Worm (Caenorhabditis elegans): Measurements from ENCODE around the gene gst-39.
A peak's percentile ranks its signal among the peaks of the same experiment; 100 is the strongest.

The gst-39 gene

ce11 chrII:15193961-15194360 is 22.2 kb upstream of the gst-39 start (continued):
- TF ChIP-seq cey-2 (tag; optimal IDR thresholded peaks at IDR 0.05; ENCODE audit: borderline replicate concordance, insufficient read depth) = no peak
- TF ChIP-seq sdz-12 (GFP tag; optimal IDR thresholded peaks at IDR 0.05) = no peak
- no peak for TF ChIP-seq daf-19 (GFP tag; conservative IDR thresholded peaks at IDR 0.05)
- TF ChIP-seq nhr-42 (GFP tag; IDR thresholded peaks at IDR 0.05) = no peak
- TF ChIP-seq aly-2 (tag; optimal IDR thresholded peaks at IDR 0.05) = no peak
- TF ChIP-seq R02D3.7 (tag; optimal IDR thresholded peaks at IDR 0.05) = no peak
- no peak for TF ChIP-seq lin-39 (tag; optimal IDR thresholded peaks at IDR 0.05)
- peak; percentile 81 for TF ChIP-seq dve-1 (tag; optimal IDR thresholded peaks at IDR 0.05; ENCODE audit: insufficient read depth)
- no peak for TF ChIP-seq ceh-82 (tag; optimal IDR thresholded peaks at IDR 0.05)
- no peak for TF ChIP-seq lin-29 (GFP tag; IDR thresholded peaks at IDR 0.05)
- TF ChIP-seq nhr-48 (tag; optimal IDR thresholded peaks at IDR 0.05) = peak; percentile 3
- TF ChIP-seq dmd-8 (GFP tag; IDR thresholded peaks at IDR 0.05) = no peak
- peak in 1 of 2 experiments; percentile 26 for TF ChIP-seq lsy-2 (tag; optimal IDR thresholded peaks at IDR 0.05)
- peak; percentile 62 for TF ChIP-seq mxl-3 (GFP tag; optimal IDR thresholded peaks at IDR 0.05)
- TF ChIP-seq nhr-76 (tag; optimal IDR thresholded peaks at IDR 0.05) = no peak
- no peak for TF ChIP-seq saeg-2 (GFP tag; IDR thresholded peaks at IDR 0.05)
- no peak for TF ChIP-seq Y48G9A.11 (GFP tag; IDR thresholded peaks at IDR 0.05)

ce11 chrII:15190971-15191370 is 19.3 kb upstream of the gst-39 start:
- TF ChIP-seq pqm-1 (tag; optimal IDR thresholded peaks at IDR 0.05) (peak; percentile 25), hlh-11 (tag; optimal IDR thresholded peaks at IDR 0.05) (peak; percentile 38), dve-1 (tag; optimal IDR thresholded peaks at IDR 0.05; ENCODE audit: insufficient read depth) (peak; percentile 46), daf-16 (GFP tag; optimal IDR thresholded peaks at IDR 0.05) (no peak), daf-16 (tag; optimal IDR thresholded peaks at IDR 0.05) (peak; percentile 80), ztf-7 (tag; optimal IDR thresholded peaks at IDR 0.05) (no peak), snpc-4 (tag; optimal IDR thresholded peaks at IDR 0.05) (no peak), dmd-6 (GFP tag; IDR thresholded peaks at IDR 0.05) (peak; percentile 59)

ce11 chrII:15189956-15190355 is 18.2 kb upstream of the gst-39 start:
- TF ChIP-seq dve-1 (tag; optimal IDR thresholded peaks at IDR 0.05; ENCODE audit: insufficient read depth) (peak; percentile 36), ZK337.2 (GFP tag; IDR thresholded peaks at IDR 0.05) (no peak), lin-38 (GFP tag; IDR thresholded peaks at IDR 0.05) (no peak), saeg-2 (GFP tag; IDR thresholded peaks at IDR 0.05) (no peak), mxl-2 (GFP tag; conservative IDR thresholded peaks at IDR 0.05) (no peak), mes-2 (tag; optimal IDR thresholded peaks at IDR 0.05; ENCODE audit: poor library complexity, severe bottlenecking) (peak; percentile 33), unc-62 (GFP tag; optimal IDR thresholded peaks at IDR 0.05 in 1 of 2) (peak in 1 of 2 experiments; percentile 8), unc-62 (tag; optimal IDR thresholded peaks at IDR 0.05) (no peak), sdz-12 (GFP tag; optimal IDR thresholded peaks at IDR 0.05) (no peak), D1046.2 (GFP tag; IDR thresholded peaks at IDR 0.05) (no peak), ctbp-1 (GFP tag; IDR thresholded peaks at IDR 0.05) (no peak), rbr-2 (tag; optimal IDR thresholded peaks at IDR 0.05) (peak; percentile 51), mxl-3 (GFP tag; optimal IDR thresholded peaks at IDR 0.05) (no peak), unc-130 (GFP tag; optimal IDR thresholded peaks at IDR 0.05) (no peak), nhr-42 (GFP tag; IDR thresholded peaks at IDR 0.05) (0 out of 2 replicates have a peak, but pooled peaks have one; percentile 22), lsy-2 (tag; optimal IDR thresholded peaks at IDR 0.05) (peak in 1 of 2 experiments; percentile 5), hlh-30 (tag; optimal IDR thresholded peaks at IDR 0.05; ENCODE audit: insufficient read depth) (peak; percentile 46), madf-5 (GFP tag; IDR thresholded peaks at IDR 0.05) (no peak), aha-1 (tag) (peak; percentile 35), fkh-10 (GFP tag; optimal IDR thresholded peaks at IDR 0.05) (peak; percentile 36), mep-1 (tag; optimal IDR thresholded peaks at IDR 0.05) (peak; percentile 27), jun-1 (tag; optimal IDR thresholded peaks at IDR 0.05) (no peak), R02D3.7 (tag; optimal IDR thresholded peaks at IDR 0.05) (no peak), egl-43 (GFP tag; IDR thresholded peaks at IDR 0.05) (no peak), hmg-1.1 (GFP tag; IDR thresholded peaks at IDR 0.05) (peak; percentile 54)
